Worm (Caenorhabditis elegans): Measurements from ENCODE around the gene F59G1.4.

The F59G1.4 gene

DNA sequence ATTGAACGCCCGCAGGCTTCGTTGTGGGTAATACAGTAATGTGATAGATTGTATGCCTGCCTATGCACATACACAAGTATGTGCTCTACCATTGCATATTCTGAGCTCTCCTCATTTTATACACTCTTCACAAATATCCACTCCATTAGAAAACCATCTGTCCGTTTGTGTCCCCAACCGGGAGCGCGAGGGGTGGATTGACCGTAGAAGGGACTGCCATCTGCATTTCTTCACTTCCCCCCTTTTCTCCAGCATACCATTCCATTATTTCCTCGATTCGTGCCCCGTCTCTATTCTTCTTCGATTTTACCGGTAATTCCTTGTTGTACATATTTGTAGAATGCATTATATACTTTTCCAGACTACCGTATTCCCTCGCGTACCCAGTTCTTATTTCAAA is 37.2 kb downstream of the F59G1.4 start:
- no peak for TF ChIP-seq F13C5.2 (tag; optimal IDR thresholded peaks at IDR 0.05)
- peak; percentile 50 for TF ChIP-seq hmg-4 (GFP tag; optimal IDR thresholded peaks at IDR 0.05)
- no peak for TF ChIP-seq aly-1 (tag; optimal IDR thresholded peaks at IDR 0.05)
- peak; percentile 24 for TF ChIP-seq ceh-36 (tag; optimal IDR thresholded peaks at IDR 0.05)
- TF ChIP-seq hnd-1 (tag; optimal IDR thresholded peaks at IDR 0.05) = no peak

DNA sequence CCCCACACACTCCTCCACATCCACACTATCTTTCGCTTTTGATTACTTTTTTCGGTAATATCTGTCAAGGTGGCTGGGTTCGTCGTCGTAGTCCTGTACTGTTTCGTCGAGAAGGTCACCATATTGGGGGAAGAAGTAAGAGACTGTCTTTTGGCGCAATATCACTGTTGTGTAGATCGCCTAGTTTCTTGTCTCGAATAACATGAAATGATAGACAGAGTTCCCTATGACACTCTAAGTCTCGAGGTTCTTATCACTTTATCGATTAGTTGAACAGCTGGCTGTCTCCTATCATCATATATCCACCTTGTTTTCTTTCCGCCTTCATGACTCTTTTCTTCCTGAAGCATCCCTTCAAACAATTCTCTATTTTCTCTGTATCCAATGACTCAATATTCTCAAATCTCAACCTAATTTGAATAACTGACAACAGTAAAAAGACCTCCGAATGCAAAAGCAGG is 38.0 kb downstream of the F59G1.4 start:
- TF ChIP-seq B0310.2 (tag; optimal IDR thresholded peaks at IDR 0.05) = no peak
- no peak for TF ChIP-seq ceh-13 (GFP tag; optimal IDR thresholded peaks at IDR 0.05)
- TF ChIP-seq flt-1 (GFP tag; IDR thresholded peaks at IDR 0.05) = no peak
- TF ChIP-seq aly-1 (tag; optimal IDR thresholded peaks at IDR 0.05) = no peak
- no peak for TF ChIP-seq hmbx-1 (tag; optimal IDR thresholded peaks at IDR 0.05)
- TF ChIP-seq tbx-37 (GFP tag; conservative IDR thresholded peaks at IDR 0.05) = no peak
- TF ChIP-seq ets-7 (tag; optimal IDR thresholded peaks at IDR 0.05) = no peak
- no peak for TF ChIP-seq pes-1 (GFP tag; IDR thresholded peaks at IDR 0.05)
- no peak for TF ChIP-seq tra-4 (tag; optimal IDR thresholded peaks at IDR 0.05)
- no peak for TF ChIP-seq hmg-4 (GFP tag; optimal IDR thresholded peaks at IDR 0.05)
- no peak for TF ChIP-seq tbx-11 (GFP tag; IDR thresholded peaks at IDR 0.05)
- no peak for TF ChIP-seq ama-1 (optimal IDR thresholded peaks at IDR 0.05)
- TF ChIP-seq ceh-36 (tag; optimal IDR thresholded peaks at IDR 0.05) = no peak
- TF ChIP-seq hnd-1 (tag; optimal IDR thresholded peaks at IDR 0.05) = no peak
- no peak for TF ChIP-seq sea-1 (GFP tag; conservative IDR thresholded peaks at IDR 0.05)
- TF ChIP-seq scrt-1 (GFP tag; IDR thresholded peaks at IDR 0.05) = no peak
- TF ChIP-seq F13C5.2 (tag; optimal IDR thresholded peaks at IDR 0.05) = no peak

ce11 chrII:5936009-5936408 is 40.0 kb downstream of the F59G1.4 start:
- no peak for TF ChIP-seq sea-1 (GFP tag; conservative IDR thresholded peaks at IDR 0.05)
- TF ChIP-seq ets-7 (tag; optimal IDR thresholded peaks at IDR 0.05) = no peak
- TF ChIP-seq tbx-11 (GFP tag; IDR thresholded peaks at IDR 0.05) = no peak
- TF ChIP-seq ceh-36 (tag; optimal IDR thresholded peaks at IDR 0.05) = no peak
- TF ChIP-seq aly-1 (tag; optimal IDR thresholded peaks at IDR 0.05) = no peak
- TF ChIP-seq scrt-1 (GFP tag; IDR thresholded peaks at IDR 0.05) = no peak
- no peak for TF ChIP-seq hnd-1 (tag; optimal IDR thresholded peaks at IDR 0.05)
- no peak for TF ChIP-seq pes-1 (GFP tag; IDR thresholded peaks at IDR 0.05)
- TF ChIP-seq tbx-37 (GFP tag; conservative IDR thresholded peaks at IDR 0.05) = no peak
- no peak for TF ChIP-seq tra-4 (tag; optimal IDR thresholded peaks at IDR 0.05)
- no peak for TF ChIP-seq ceh-13 (GFP tag; optimal IDR thresholded peaks at IDR 0.05)
- TF ChIP-seq B0310.2 (tag; optimal IDR thresholded peaks at IDR 0.05) = no peak
- no peak for TF ChIP-seq hmg-4 (GFP tag; optimal IDR thresholded peaks at IDR 0.05)

DNA sequence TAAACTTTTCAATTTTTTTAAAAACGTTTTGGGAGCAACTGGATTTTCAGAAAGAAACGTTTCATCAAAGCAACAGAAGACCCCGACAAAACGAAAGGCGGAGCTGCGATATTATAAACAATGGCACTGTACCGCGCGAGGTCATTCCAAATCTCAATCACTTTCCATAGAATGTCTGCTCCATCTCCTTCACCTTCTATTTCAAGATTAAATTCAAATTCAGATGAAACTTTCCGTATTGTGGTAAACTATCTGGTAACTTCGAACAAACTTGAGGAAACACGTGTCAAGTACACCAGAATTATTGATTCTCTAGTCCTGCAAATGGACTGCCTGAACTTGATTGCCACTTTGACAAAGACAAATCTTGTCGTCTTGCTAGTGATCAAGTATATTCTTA is 44.8 kb downstream of the F59G1.4 start, which contains the start of gene F28B12.6:
F28B12.6 (plus strand) TSS at position 49 of the 400 bp plus-strand sequence.
- TF ChIP-seq ama-1 (optimal IDR thresholded peaks at IDR 0.05) (peak; percentile 24), ets-7 (tag; optimal IDR thresholded peaks at IDR 0.05) (no peak)

DNA sequence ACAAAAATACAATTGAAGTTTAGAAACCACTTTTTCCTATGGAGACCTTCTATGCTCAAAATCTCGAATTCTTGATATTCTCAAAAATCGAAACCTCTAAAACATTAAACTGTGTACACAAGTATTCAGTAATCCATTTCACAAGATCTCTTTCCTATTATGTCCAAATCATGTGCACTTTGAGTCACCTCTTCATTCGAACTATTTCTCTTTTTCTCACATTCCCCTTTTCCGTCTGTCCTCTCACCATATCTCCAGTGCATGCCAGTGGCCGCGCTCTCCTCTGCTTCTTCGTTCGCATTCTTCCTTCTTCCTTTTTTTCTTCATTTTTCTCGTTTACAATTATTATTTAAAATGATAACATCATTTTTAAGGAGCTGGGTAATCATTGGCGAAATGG is 46.6 kb downstream of the F59G1.4 start, which contains the start of gene F28B12.1:
F28B12.1 (plus strand) TSS at position 335 of the 400 bp plus-strand sequence.
- TF ChIP-seq ceh-13 (GFP tag; optimal IDR thresholded peaks at IDR 0.05) (no peak), hnd-1 (tag; optimal IDR thresholded peaks at IDR 0.05) (no peak), tbx-11 (GFP tag; IDR thresholded peaks at IDR 0.05) (no peak), scrt-1 (GFP tag; IDR thresholded peaks at IDR 0.05) (no peak), tra-4 (tag; optimal IDR thresholded peaks at IDR 0.05) (no peak), tbx-37 (GFP tag; conservative IDR thresholded peaks at IDR 0.05) (no peak)

DNA sequence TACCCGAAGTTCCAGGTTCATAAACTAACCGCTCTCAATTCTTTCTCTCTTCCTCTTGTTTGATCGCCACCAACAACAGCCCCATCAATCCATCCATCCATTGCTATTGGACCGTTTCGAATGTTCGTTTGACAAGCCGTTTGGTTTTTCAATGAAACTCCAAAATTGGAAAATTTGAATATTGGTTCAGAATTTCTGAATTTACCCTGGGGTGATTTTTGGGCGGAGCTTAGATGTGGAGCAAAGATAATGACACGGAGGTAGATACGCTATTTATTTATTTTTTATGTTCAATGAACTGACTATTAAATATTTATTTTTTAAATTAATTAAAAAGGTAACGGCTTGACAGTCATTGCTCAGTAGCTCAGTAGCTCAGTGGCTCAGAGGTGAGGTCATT is 48.3 kb downstream of the F59G1.4 start, which contains the start of gene B0034.2:
B0034.2 (minus strand) TSS at position 101 of the 400 bp plus-strand sequence.
- no peak for TF ChIP-seq ets-7 (tag; optimal IDR thresholded peaks at IDR 0.05)
- TF ChIP-seq tbx-11 (GFP tag; IDR thresholded peaks at IDR 0.05) = no peak
- TF ChIP-seq ceh-36 (tag; optimal IDR thresholded peaks at IDR 0.05) = no peak
- no peak for TF ChIP-seq hmg-4 (GFP tag; optimal IDR thresholded peaks at IDR 0.05)
- TF ChIP-seq scrt-1 (GFP tag; IDR thresholded peaks at IDR 0.05) = no peak
- TF ChIP-seq aly-1 (tag; optimal IDR thresholded peaks at IDR 0.05) = no peak
- no peak for TF ChIP-seq ama-1 (optimal IDR thresholded peaks at IDR 0.05)
- no peak for TF ChIP-seq sea-1 (GFP tag; conservative IDR thresholded peaks at IDR 0.05)
- TF ChIP-seq hnd-1 (tag; optimal IDR thresholded peaks at IDR 0.05) = no peak
- no peak for TF ChIP-seq B0310.2 (tag; optimal IDR thresholded peaks at IDR 0.05)
- TF ChIP-seq tbx-37 (GFP tag; conservative IDR thresholded peaks at IDR 0.05) = no peak
- TF ChIP-seq hmbx-1 (tag; optimal IDR thresholded peaks at IDR 0.05) = no peak

ce11 chrII:5945818-5946217 is 49.8 kb downstream of the F59G1.4 start:
- TF ChIP-seq sea-1 (GFP tag; conservative IDR thresholded peaks at IDR 0.05) (no peak), scrt-1 (GFP tag; IDR thresholded peaks at IDR 0.05) (no peak), B0310.2 (tag; optimal IDR thresholded peaks at IDR 0.05) (no peak), ama-1 (optimal IDR thresholded peaks at IDR 0.05) (no peak), tra-4 (tag; optimal IDR thresholded peaks at IDR 0.05) (no peak), ets-7 (tag; optimal IDR thresholded peaks at IDR 0.05) (no peak), aly-1 (tag; optimal IDR thresholded peaks at IDR 0.05) (no peak), tbx-11 (GFP tag; IDR thresholded peaks at IDR 0.05) (no peak), ceh-13 (GFP tag; optimal IDR thresholded peaks at IDR 0.05) (no peak), hmbx-1 (tag; optimal IDR thresholded peaks at IDR 0.05) (no peak), ceh-36 (tag; optimal IDR thresholded peaks at IDR 0.05) (no peak), F13C5.2 (tag; optimal IDR thresholded peaks at IDR 0.05) (no peak)

- TF ChIP-seq flt-1 (GFP tag; IDR thresholded peaks at IDR 0.05) (no peak), tbx-37 (GFP tag; conservative IDR thresholded peaks at IDR 0.05) (no peak), ceh-13 (GFP tag; optimal IDR thresholded peaks at IDR 0.05) (no peak), ets-7 (tag; optimal IDR thresholded peaks at IDR 0.05) (no peak), hnd-1 (tag; optimal IDR thresholded peaks at IDR 0.05) (no peak), sea-1 (GFP tag; conservative IDR thresholded peaks at IDR 0.05) (no peak), ama-1 (optimal IDR thresholded peaks at IDR 0.05) (no peak), F13C5.2 (tag; optimal IDR thresholded peaks at IDR 0.05) (no peak), tbx-11 (GFP tag; IDR thresholded peaks at IDR 0.05) (no peak), B0310.2 (tag; optimal IDR thresholded peaks at IDR 0.05) (no peak), hmbx-1 (tag; optimal IDR thresholded peaks at IDR 0.05) (no peak), ceh-36 (tag; optimal IDR thresholded peaks at IDR 0.05) (no peak), tra-4 (tag; optimal IDR thresholded peaks at IDR 0.05) (no peak), aly-1 (tag; optimal IDR thresholded peaks at IDR 0.05) (no peak), pes-1 (GFP tag; IDR thresholded peaks at IDR 0.05) (no peak), hmg-4 (GFP tag; optimal IDR thresholded peaks at IDR 0.05) (no peak)
These were observed 50.5 kb downstream of the F59G1.4 start for ce11 chrII:5946438-5946837.
